Worm (Caenorhabditis elegans): Measurements from ENCODE around the gene F48E8.2.

Gene F48E8.2

DNA sequence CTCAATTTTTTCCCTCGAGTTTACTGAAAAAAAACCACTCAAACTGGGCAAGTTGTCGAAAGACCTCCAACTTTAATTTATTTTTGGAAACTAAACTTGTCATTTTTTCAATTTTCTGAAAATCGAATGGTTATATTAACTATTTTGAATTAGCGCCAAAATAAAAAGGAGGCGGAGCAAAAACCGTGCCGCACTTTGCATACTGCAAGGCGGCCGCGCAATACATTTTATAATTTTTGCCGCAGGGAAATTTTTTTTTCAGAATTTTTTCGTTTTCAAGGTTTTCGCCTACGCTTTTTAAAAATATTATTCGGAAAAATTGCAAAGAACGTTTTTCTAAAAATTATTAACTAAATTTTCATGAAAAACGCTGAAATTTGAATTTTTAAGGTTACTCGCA lies 39.5 kb downstream of the F48E8.2 start:
- TF ChIP-seq hlh-13 (GFP tag; optimal IDR thresholded peaks at IDR 0.05), result peak; percentile 6
- TF ChIP-seq zip-5 (tag; optimal IDR thresholded peaks at IDR 0.05), result no peak
- no peak for TF ChIP-seq unc-42 (tag; optimal IDR thresholded peaks at IDR 0.05)
- no peak for TF ChIP-seq hlh-8 (tag; optimal IDR thresholded peaks at IDR 0.05)
- no peak for TF ChIP-seq pag-3 (tag; optimal IDR thresholded peaks at IDR 0.05; ENCODE audit: borderline replicate concordance)
- TF ChIP-seq dve-1 (tag; optimal IDR thresholded peaks at IDR 0.05), result no peak
- no peak for TF ChIP-seq ama-1 (optimal IDR thresholded peaks at IDR 0.05)
- no peak for TF ChIP-seq pax-1 (tag; optimal IDR thresholded peaks at IDR 0.05)
- TF ChIP-seq pros-1 (tag; optimal IDR thresholded peaks at IDR 0.05), result no peak

- no peak for TF ChIP-seq K02D7.2 (tag; optimal IDR thresholded peaks at IDR 0.05)
- TF ChIP-seq ets-4 (tag; optimal IDR thresholded peaks at IDR 0.05), result peak; percentile 37
- TF ChIP-seq K09A11.1 (tag; optimal IDR thresholded peaks at IDR 0.05; ENCODE audit: insufficient read depth), result no peak
- TF ChIP-seq unc-42 (tag; optimal IDR thresholded peaks at IDR 0.05), result peak; percentile 75
- no peak for TF ChIP-seq tbx-2 (tag; optimal IDR thresholded peaks at IDR 0.05)
- TF ChIP-seq unc-55 (GFP tag; optimal IDR thresholded peaks at IDR 0.05), result peak; percentile 27
- TF ChIP-seq pha-4 (tag; optimal IDR thresholded peaks at IDR 0.05), result no peak
Observed at ce11 chrIII:5504164-5504563, 40.0 kb downstream of the F48E8.2 start.

DNA sequence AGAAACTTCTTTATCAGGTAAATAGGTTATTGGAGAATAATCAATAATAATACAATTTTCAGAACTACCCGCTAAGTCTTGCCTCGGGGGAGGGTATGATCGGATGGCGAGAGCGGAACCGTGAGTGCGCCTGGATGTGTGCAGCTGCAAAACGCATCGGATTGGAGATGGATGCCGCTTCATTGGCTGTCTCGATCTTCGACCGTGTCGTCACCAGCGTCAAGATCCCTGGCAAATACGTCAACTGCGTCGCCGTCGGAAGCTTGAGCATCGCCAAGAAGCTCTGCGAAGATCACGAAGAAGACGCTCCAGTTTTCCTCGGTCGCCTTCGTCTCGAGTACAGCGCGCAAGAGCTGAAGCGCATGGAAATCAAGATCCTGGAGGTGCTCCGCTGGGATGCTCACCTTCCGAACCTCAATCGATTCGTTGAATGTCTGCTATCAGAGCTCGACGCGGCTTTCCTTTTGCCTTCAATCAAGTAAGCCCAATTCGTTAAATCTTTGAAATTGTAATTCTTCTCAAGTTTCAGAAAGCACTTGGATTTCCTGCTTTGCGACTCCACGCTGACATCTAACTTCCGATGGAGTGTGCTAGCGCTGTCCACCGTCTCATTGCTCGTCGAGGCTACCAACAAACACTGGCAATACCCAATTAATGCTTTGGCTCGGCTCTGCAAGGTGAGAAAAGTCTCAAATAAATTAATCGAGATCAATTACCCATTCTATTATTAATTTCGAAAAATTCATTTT lies 40.7 kb downstream of the F48E8.2 start:
- TF ChIP-seq ahr-1 (tag; optimal IDR thresholded peaks at IDR 0.05) (no peak), hlh-13 (GFP tag; optimal IDR thresholded peaks at IDR 0.05) (no peak), ceh-22 (tag; optimal IDR thresholded peaks at IDR 0.05) (no peak), tbx-2 (tag; optimal IDR thresholded peaks at IDR 0.05) (no peak), pros-1 (tag; optimal IDR thresholded peaks at IDR 0.05) (no peak), F13H6.1 (tag; optimal IDR thresholded peaks at IDR 0.05) (no peak), zip-5 (tag; optimal IDR thresholded peaks at IDR 0.05) (no peak), Y22D7AL.16 (tag; optimal IDR thresholded peaks at IDR 0.05) (no peak), C38D4.7 (GFP tag; optimal IDR thresholded peaks at IDR 0.05) (no peak), ceh-45 (GFP tag; IDR thresholded peaks at IDR 0.05) (no peak), K02D7.2 (tag; optimal IDR thresholded peaks at IDR 0.05) (no peak)

- TF ChIP-seq fkh-10 (GFP tag; optimal IDR thresholded peaks at IDR 0.05), result no peak
- no peak for TF ChIP-seq ceh-24 (tag; optimal IDR thresholded peaks at IDR 0.05)
- TF ChIP-seq ets-4 (tag; optimal IDR thresholded peaks at IDR 0.05), result no peak
- no peak for TF ChIP-seq tbx-2 (tag; optimal IDR thresholded peaks at IDR 0.05)
- no peak for TF ChIP-seq pqm-1 (tag; optimal IDR thresholded peaks at IDR 0.05)
- no peak for TF ChIP-seq C08G9.2 (tag; optimal IDR thresholded peaks at IDR 0.05)
- no peak for TF ChIP-seq hlh-8 (tag; optimal IDR thresholded peaks at IDR 0.05)
- TF ChIP-seq ama-1 (optimal IDR thresholded peaks at IDR 0.05), result no peak
- TF ChIP-seq pat-9 (tag; optimal IDR thresholded peaks at IDR 0.05), result no peak
- TF ChIP-seq ceh-18 (tag; optimal IDR thresholded peaks at IDR 0.05), result no peak
- TF ChIP-seq ceh-30 (tag; optimal IDR thresholded peaks at IDR 0.05), result no peak
- no peak for TF ChIP-seq mec-3 (tag; optimal IDR thresholded peaks at IDR 0.05; ENCODE audit: borderline replicate concordance)
Observed at ce11 chrIII:5505474-5506022, 41.4 kb downstream of the F48E8.2 start.

- TF ChIP-seq ama-1 (optimal IDR thresholded peaks at IDR 0.05) (peak; percentile 53), C08G9.2 (tag; optimal IDR thresholded peaks at IDR 0.05) (no peak)
Observed at ce11 chrIII:5506023-5506597, 41.9 kb downstream of the F48E8.2 start.

ce11 chrIII:5506936-5507335 lies 42.8 kb downstream of the F48E8.2 start:
- TF ChIP-seq ama-1 (optimal IDR thresholded peaks at IDR 0.05), result no peak
- no peak for TF ChIP-seq pax-1 (tag; optimal IDR thresholded peaks at IDR 0.05)
- no peak for TF ChIP-seq ref-2 (tag; optimal IDR thresholded peaks at IDR 0.05)
- no peak for TF ChIP-seq ceh-30 (tag; optimal IDR thresholded peaks at IDR 0.05)
- no peak for TF ChIP-seq hlh-15 (tag; optimal IDR thresholded peaks at IDR 0.05)
- no peak for TF ChIP-seq ceh-19 (GFP tag; optimal IDR thresholded peaks at IDR 0.05)
- no peak for TF ChIP-seq nfya-1 (tag; optimal IDR thresholded peaks at IDR 0.05)
- no peak for TF ChIP-seq pros-1 (tag; optimal IDR thresholded peaks at IDR 0.05)
- TF ChIP-seq dve-1 (tag; optimal IDR thresholded peaks at IDR 0.05), result no peak
- TF ChIP-seq ceh-14 (tag; optimal IDR thresholded peaks at IDR 0.05), result no peak
- no peak for TF ChIP-seq F13H6.1 (tag; optimal IDR thresholded peaks at IDR 0.05)
- no peak for TF ChIP-seq hlh-30 (tag; optimal IDR thresholded peaks at IDR 0.05; ENCODE audit: insufficient read depth)
- TF ChIP-seq ceh-34 (tag; optimal IDR thresholded peaks at IDR 0.05), result no peak
